ENCODE assay signal across 2 fruit fly cellular contexts in the genomic region with DNA sequence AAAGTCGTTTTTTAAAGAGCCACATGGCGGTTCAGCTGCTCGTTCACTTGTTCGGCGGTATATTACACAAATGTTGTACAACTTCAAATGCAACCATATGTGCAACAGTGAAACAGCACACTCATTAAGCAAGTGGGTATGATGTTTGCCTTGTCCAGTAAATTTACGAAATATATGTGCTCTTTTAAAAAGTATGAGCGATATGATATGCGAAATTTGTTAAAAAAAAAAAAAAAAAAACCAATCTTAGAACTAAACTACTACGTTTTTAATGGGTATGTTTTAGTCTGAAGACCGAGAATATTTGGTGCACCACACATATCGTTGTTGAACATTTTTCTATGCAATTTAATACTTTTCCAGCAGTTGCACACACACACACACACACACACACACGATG.
TF ChIP-seq lines count a peak whose summit lies in the region.

No protein-coding gene starts in this region.

TF ChIP-seq in whole organism, embryonic, 481 proteins besides CTCF, POLR2A, EP300 and RAD21 (continued from another document):
- TF ChIP-seq CG32772 (GFP tag; IDR thresholded peaks at IDR 0.05; lab: Robert Waterston, UW) (peak; percentile 19; the same call in 1 of the 2 replicates), HLH3B (GFP tag; IDR thresholded peaks at IDR 0.05; lab: Robert Waterston, UW) (peak; percentile 16; the same call in 1 of the 2 replicates), az2 (GFP tag; optimal IDR thresholded peaks at IDR 0.05; lab: Kevin White, UChicago) (peak; percentile 20), CG4424 (GFP tag; optimal IDR thresholded peaks at IDR 0.05; lab: Kevin White, UChicago) (no peak), gce (GFP tag; IDR thresholded peaks at IDR 0.05; lab: Robert Waterston, UW) (no peak), Sox102F (GFP tag; optimal IDR thresholded peaks at IDR 0.05; lab: Kevin White, UChicago) (peak; percentile 60), CG6689 (GFP tag; IDR thresholded peaks at IDR 0.05; lab: Robert Waterston, UW) (0 out of 2 replicates have a peak, but pooled peaks have one; percentile 20), CG1602 (GFP tag; optimal IDR thresholded peaks at IDR 0.05; lab: Kevin White, UChicago) (no peak), ci (GFP tag; IDR thresholded peaks at IDR 0.05; lab: Robert Waterston, UW) (0 out of 3 replicates have a peak, but pooled peaks have one; percentile 55), CG12236 (GFP tag; optimal IDR thresholded peaks at IDR 0.05; lab: Kevin White, UChicago) (no peak), Xrp1 (GFP tag; IDR thresholded peaks at IDR 0.05; lab: Robert Waterston, UW) (0 out of 2 replicates have a peak, but pooled peaks have one; percentile 15), Ptx1 (GFP tag; IDR thresholded peaks at IDR 0.05; lab: Robert Waterston, UW) (0 out of 2 replicates have a peak, but pooled peaks have one; percentile 25), vvl (GFP tag; IDR thresholded peaks at IDR 0.05; lab: Robert Waterston, UW) (peak; percentile 33; the same call in 1 of the 2 replicates), CHES-1-like (GFP tag; optimal IDR thresholded peaks at IDR 0.05; lab: Kevin White, UChicago) (no peak), bsh (GFP tag; optimal IDR thresholded peaks at IDR 0.05; lab: Kevin White, UChicago) (peak in 1 of 2 experiments; percentile 4), sens (GFP tag; lab: Kevin White, UChicago) (peak; percentile 85), Asciz (GFP tag; optimal IDR thresholded peaks at IDR 0.05; lab: Kevin White, UChicago) (no peak), ranshi (GFP tag; IDR thresholded peaks at IDR 0.05; lab: Robert Waterston, UW) (0 out of 2 replicates have a peak, but pooled peaks have one; percentile 6)

TF ChIP-seq in whole organism, prepupa, 60 proteins besides CTCF, POLR2A, EP300 and RAD21 (continued from another document):
- TF ChIP-seq dac (GFP tag; optimal IDR thresholded peaks at IDR 0.05; lab: Kevin White, UChicago) = no peak
- TF ChIP-seq acj6 (GFP tag; optimal IDR thresholded peaks at IDR 0.05; lab: Kevin White, UChicago) = peak; percentile 47
- no peak for TF ChIP-seq CG6808 (GFP tag; optimal IDR thresholded peaks at IDR 0.05; lab: Kevin White, UChicago)
- peak; percentile 63 for TF ChIP-seq net (GFP tag; optimal IDR thresholded peaks at IDR 0.05; lab: Kevin White, UChicago)
- TF ChIP-seq spab (GFP tag; optimal IDR thresholded peaks at IDR 0.05; lab: Kevin White, UChicago) = no peak
- no peak for TF ChIP-seq CG11762 (GFP tag; optimal IDR thresholded peaks at IDR 0.05; lab: Kevin White, UChicago; ENCODE audit: insufficient read depth)
- no peak for TF ChIP-seq Ets21C (GFP tag; optimal IDR thresholded peaks at IDR 0.05; lab: Kevin White, UChicago)
- TF ChIP-seq CG4318 (GFP tag; optimal IDR thresholded peaks at IDR 0.05; lab: Kevin White, UChicago) = peak; percentile 50
- TF ChIP-seq CG3032 (tag; optimal IDR thresholded peaks at IDR 0.05; lab: Kevin White, UChicago) = no peak
- no peak for TF ChIP-seq CG11902 (GFP tag; optimal IDR thresholded peaks at IDR 0.05; lab: Kevin White, UChicago)
- TF ChIP-seq CG31627 (GFP tag; optimal IDR thresholded peaks at IDR 0.05; lab: Kevin White, UChicago) = no peak
- no peak for TF ChIP-seq Met (GFP tag; optimal IDR thresholded peaks at IDR 0.05; lab: Kevin White, UChicago)
- TF ChIP-seq Eip78C (GFP tag; lab: Kevin White, UChicago) = peak; percentile 87
- TF ChIP-seq CG6163 (GFP tag; IDR thresholded peaks at IDR 0.05; lab: Robert Waterston, UW) = peak; percentile 84
- TF ChIP-seq ss (GFP tag; optimal IDR thresholded peaks at IDR 0.05; lab: Kevin White, UChicago) = no peak
- TF ChIP-seq CG34406 (GFP tag; optimal IDR thresholded peaks at IDR 0.05; lab: Kevin White, UChicago) = no peak
- peak; percentile 67 for TF ChIP-seq OdsH (GFP tag; optimal IDR thresholded peaks at IDR 0.05; lab: Kevin White, UChicago)
- TF ChIP-seq svp (GFP tag; lab: Kevin White, UChicago) = peak; percentile 33
- no peak for TF ChIP-seq dsx (GFP tag; optimal IDR thresholded peaks at IDR 0.05; lab: Kevin White, UChicago; ENCODE audit: poor library complexity, severe bottlenecking)
- peak; percentile 81 for TF ChIP-seq CG8119 (GFP tag; IDR thresholded peaks at IDR 0.05; lab: Robert Waterston, UW)
- no peak for TF ChIP-seq vri (GFP tag; optimal IDR thresholded peaks at IDR 0.05; lab: Kevin White, UChicago)
- peak; percentile 41 for TF ChIP-seq achi (GFP tag; optimal IDR thresholded peaks at IDR 0.05; lab: Kevin White, UChicago)
- peak; percentile 72 for TF ChIP-seq Lpt (GFP tag; optimal IDR thresholded peaks at IDR 0.05; lab: Kevin White, UChicago)
- TF ChIP-seq topi (GFP tag; optimal IDR thresholded peaks at IDR 0.05; lab: Kevin White, UChicago) = no peak
- TF ChIP-seq CG8319 (GFP tag; optimal IDR thresholded peaks at IDR 0.05; lab: Kevin White, UChicago) = no peak
- TF ChIP-seq CG3919 (GFP tag; optimal IDR thresholded peaks at IDR 0.05; lab: Kevin White, UChicago) = peak; percentile 39
- TF ChIP-seq fd59A (GFP tag; optimal IDR thresholded peaks at IDR 0.05; lab: Kevin White, UChicago) = no peak
- TF ChIP-seq Hr39 (GFP tag; optimal IDR thresholded peaks at IDR 0.05; lab: Kevin White, UChicago) = peak; percentile 54
- peak; percentile 77 for TF ChIP-seq Gug (GFP tag; IDR thresholded peaks at IDR 0.05; lab: Robert Waterston, UW)
- TF ChIP-seq CG6276 (GFP tag; optimal IDR thresholded peaks at IDR 0.05; lab: Kevin White, UChicago) = peak; percentile 71
- TF ChIP-seq CG8632 (GFP tag; optimal IDR thresholded peaks at IDR 0.05; lab: Kevin White, UChicago) = no peak
- TF ChIP-seq Sox14 (GFP tag; optimal IDR thresholded peaks at IDR 0.05; lab: Kevin White, UChicago) = no peak
- TF ChIP-seq esn (GFP tag; optimal IDR thresholded peaks at IDR 0.05; lab: Kevin White, UChicago) = no peak
- no peak for TF ChIP-seq CG1621 (tag; optimal IDR thresholded peaks at IDR 0.05; lab: Kevin White, UChicago)
- peak; percentile 91 for TF ChIP-seq CG15336 (GFP tag; IDR thresholded peaks at IDR 0.05; lab: Robert Waterston, UW)
- peak; percentile 73 for TF ChIP-seq CG11294 (GFP tag; IDR thresholded peaks at IDR 0.05; lab: Robert Waterston, UW)
- no peak for TF ChIP-seq fkh (GFP tag; optimal IDR thresholded peaks at IDR 0.05; lab: Kevin White, UChicago)
